Fruit fly (Drosophila melanogaster) whole organism, embryonic: ENCODE data around the gene CG32161.

Experiments used
- CG10959 ChIP-seq: fragments of 200-800 bp; sonication (Bioruptor generic); IDR thresholded peaks from 2 replicates; pipeline ENCODE4 v1.3.6; 2022; ENCODE audit warnings: missing biosample characterization, missing genetic modification characterization
- CG11456 ChIP-seq: fragments of 200-800 bp; sonication (Bioruptor generic); IDR thresholded peaks from 3 replicates; pipeline ENCODE4 v1.3.6; 2022; ENCODE audit warnings: missing biosample characterization, missing genetic modification characterization
- CG12071 ChIP-seq: fragments of 200-800 bp; sonication (Bioruptor generic); optimal IDR thresholded peaks from 3 replicates; lab custom pipeline; 2018; ENCODE audit warnings: missing biosample characterization, mild to moderate bottlenecking, missing genetic modification characterization
- CG12155 ChIP-seq: fragments of 200-800 bp; sonication (Bioruptor generic); optimal IDR thresholded peaks from 3 replicates; lab custom pipeline; 2016; ENCODE audit warnings: missing biosample characterization, missing genetic modification characterization
- CG14014 ChIP-seq: fragments of 200-800 bp; sonication (Bioruptor generic); IDR thresholded peaks from 2 replicates; pipeline ENCODE4 v1.3.6; 2022; ENCODE audit warnings: missing biosample characterization, missing genetic modification characterization
- CG14441 ChIP-seq: fragments of 200-800 bp; sonication (Bioruptor generic); IDR thresholded peaks from 2 replicates; pipeline ENCODE4 v1.3.6; 2022; ENCODE audit warnings: missing biosample characterization, missing genetic modification characterization
- CG14710 ChIP-seq: fragments of 200-800 bp; sonication (Bioruptor generic); optimal IDR thresholded peaks from 3 replicates; lab custom pipeline; 2019; ENCODE audit warnings: missing biosample characterization, mild to moderate bottlenecking, missing genetic modification characterization, moderate library complexity
- CG14965 ChIP-seq: fragments of 200-800 bp; sonication (Bioruptor generic); optimal IDR thresholded peaks from 2 replicates; lab custom pipeline; 2016; ENCODE audit warnings: missing biosample characterization, missing genetic modification characterization, borderline replicate concordance
- CG15479 ChIP-seq: fragments of 200-800 bp; sonication (Bioruptor generic); optimal IDR thresholded peaks from 3 replicates; lab custom pipeline; 2019; ENCODE audit warnings: missing biosample characterization, mild to moderate bottlenecking, missing genetic modification characterization, moderate library complexity
- CG16779 ChIP-seq: fragments of 200-800 bp; sonication (Bioruptor generic); IDR thresholded peaks from 2 replicates; pipeline ENCODE4 v1.3.6; 2022; ENCODE audit warnings: missing biosample characterization, missing genetic modification characterization
- CG16815 ChIP-seq: fragments of 200-800 bp; sonication (Bioruptor generic); optimal IDR thresholded peaks from 3 replicates; lab custom pipeline; 2017; ENCODE audit warnings: missing biosample characterization, mild to moderate bottlenecking, missing genetic modification characterization
- CG17802 ChIP-seq: fragments of 200-800 bp; sonication (Bioruptor generic); optimal IDR thresholded peaks from 2 replicates; lab custom pipeline; 2018; ENCODE audit warnings: missing biosample characterization, mild to moderate bottlenecking, missing genetic modification characterization, moderate library complexity
- CG2199 ChIP-seq: fragments of 200-800 bp; sonication (Bioruptor generic); IDR thresholded peaks from 3 replicates; pipeline ENCODE4 v1.3.6; 2022; ENCODE audit warnings: missing biosample characterization, missing genetic modification characterization
- CG2678 ChIP-seq: fragments of 200-800 bp; sonication (Bioruptor generic); optimal IDR thresholded peaks from 3 replicates; lab custom pipeline; 2019; ENCODE audit warnings: missing biosample characterization, mild to moderate bottlenecking, missing genetic modification characterization, moderate library complexity
- CG2889 ChIP-seq: fragments of 200-800 bp; sonication (Bioruptor generic); IDR thresholded peaks from 3 replicates; pipeline ENCODE4 v1.3.6; 2022; ENCODE audit warnings: missing biosample characterization, missing genetic modification characterization
- CG6654 ChIP-seq: fragments of 200-800 bp; sonication (Bioruptor generic); optimal IDR thresholded peaks from 2 replicates; lab custom pipeline; 2017; ENCODE audit warnings: missing biosample characterization, mild to moderate bottlenecking, missing genetic modification characterization
- CG7372 ChIP-seq: fragments of 200-800 bp; sonication (Bioruptor generic); IDR thresholded peaks from 2 replicates; pipeline ENCODE4 v1.3.6; 2022; ENCODE audit warnings: missing biosample characterization, missing genetic modification characterization
- CG7963 ChIP-seq: fragments of 200-800 bp; sonication (Bioruptor generic); IDR thresholded peaks from 3 replicates; pipeline ENCODE4 v1.3.6; 2022; ENCODE audit warnings: missing biosample characterization, missing genetic modification characterization; ENCODE audit not compliant: partially characterized antibody
- CG9817 ChIP-seq: fragments of 200-800 bp; sonication (Bioruptor generic); optimal IDR thresholded peaks from 2 replicates; lab custom pipeline; 2018; ENCODE audit warnings: missing biosample characterization, mild to moderate bottlenecking, missing genetic modification characterization, moderate library complexity
- CG9932 ChIP-seq: fragments of 200-800 bp; sonication (Bioruptor generic); IDR thresholded peaks from 2 replicates; pipeline ENCODE4 v1.3.6; 2022; ENCODE audit warnings: missing biosample characterization, missing genetic modification characterization
- CHES-1-like ChIP-seq: fragments of 200-800 bp; sonication (Bioruptor generic); optimal IDR thresholded peaks from 2 replicates; lab custom pipeline; 2016; ENCODE audit warnings: missing biosample characterization, missing genetic modification characterization
- Dad ChIP-seq: fragments of 200-800 bp; sonication (Bioruptor generic); optimal IDR thresholded peaks from 3 replicates; lab custom pipeline; 2016; ENCODE audit warnings: missing biosample characterization, missing genetic modification characterization
- Dfd ChIP-seq, 2 experiments: fragments of >200 bp; optimal IDR thresholded peaks; 2 replicates each; lab custom pipeline; 2017; ENCODE audit warnings: missing biosample characterization in 2 of 2, missing genetic modification characterization in 2 of 2
- Elba2 ChIP-seq: fragments of 200-800 bp; sonication (Bioruptor generic); optimal IDR thresholded peaks from 3 replicates; lab custom pipeline; 2016; ENCODE audit warnings: missing biosample characterization, missing genetic modification characterization
- Ets65A ChIP-seq: fragments of 200-800 bp; sonication (Bioruptor generic); peaks from one replicate; lab custom pipeline; 2016; ENCODE audit warnings: missing biosample characterization, missing genetic modification characterization
- Gug ChIP-seq: fragments of 200-800 bp; sonication (Bioruptor generic); IDR thresholded peaks from 4 replicates; pipeline ENCODE4 v1.3.6; 2022; ENCODE audit warnings: missing biosample characterization, missing genetic modification characterization
- HHEX ChIP-seq: fragments of 200-800 bp; sonication (Bioruptor generic); optimal IDR thresholded peaks from 3 replicates; lab custom pipeline; 2017; ENCODE audit warnings: missing biosample characterization, mild to moderate bottlenecking, missing genetic modification characterization, missing genetic modification reagents
- Mes4 ChIP-seq: fragments of 200-800 bp; sonication (Bioruptor generic); optimal IDR thresholded peaks from 2 replicates; lab custom pipeline; 2016; ENCODE audit warnings: missing biosample characterization, missing genetic modification characterization
- NK7.1 ChIP-seq: fragments of 200-800 bp; sonication (Bioruptor generic); optimal IDR thresholded peaks from 3 replicates; lab custom pipeline; 2016; ENCODE audit warnings: missing biosample characterization, missing genetic modification characterization
- Poxn ChIP-seq: fragments of 200-800 bp; sonication (Bioruptor generic); IDR thresholded peaks from 2 replicates; pipeline ENCODE4 v1.3.6; 2022; ENCODE audit warnings: missing biosample characterization, missing genetic modification characterization
- Spps ChIP-seq: fragments of 200-800 bp; sonication (Bioruptor generic); optimal IDR thresholded peaks from 2 replicates; lab custom pipeline; 2018; ENCODE audit warnings: missing biosample characterization, mild to moderate bottlenecking, missing genetic modification characterization
- Xbp1 ChIP-seq: fragments of 200-800 bp; sonication (Bioruptor generic); optimal IDR thresholded peaks from 3 replicates; lab custom pipeline; 2016; ENCODE audit warnings: missing biosample characterization, mild to moderate bottlenecking, missing genetic modification characterization
- Xrp1 ChIP-seq: fragments of 200-800 bp; sonication (Bioruptor generic); IDR thresholded peaks from 2 replicates; pipeline ENCODE4 v1.3.6; 2022; ENCODE audit warnings: missing biosample characterization, missing genetic modification characterization
- ase ChIP-seq: fragments of 200-800 bp; sonication (Bioruptor generic); IDR thresholded peaks from 3 replicates; pipeline ENCODE4 v1.3.6; 2022; ENCODE audit warnings: missing biosample characterization, missing genetic modification characterization
- bab2 ChIP-seq: fragments of 200-800 bp; sonication (Bioruptor generic); optimal IDR thresholded peaks from 2 replicates; lab custom pipeline; 2016; ENCODE audit warnings: missing biosample characterization, missing genetic modification characterization
- caup ChIP-seq: fragments of 200-800 bp; sonication (Bioruptor generic); optimal IDR thresholded peaks from 3 replicates; lab custom pipeline; 2017; ENCODE audit warnings: missing biosample characterization, mild to moderate bottlenecking, missing genetic modification characterization, moderate library complexity; ENCODE audit not compliant: severe bottlenecking
- dan ChIP-seq: fragments of 200-800 bp; sonication (Bioruptor generic); IDR thresholded peaks from 2 replicates; pipeline ENCODE4 v1.3.6; 2022; ENCODE audit warnings: missing biosample characterization, missing genetic modification characterization
- dimm ChIP-seq: fragments of 200-800 bp; sonication (Bioruptor generic); IDR thresholded peaks from 2 replicates; pipeline ENCODE4 v1.3.6; 2022; ENCODE audit warnings: missing biosample characterization, missing genetic modification characterization
- fru ChIP-seq: fragments of >200 bp; optimal IDR thresholded peaks from 2 replicates; lab custom pipeline; 2017
- fu2 ChIP-seq: fragments of 200-800 bp; sonication (Bioruptor generic); optimal IDR thresholded peaks from 2 replicates; lab custom pipeline; 2016; ENCODE audit warnings: missing biosample characterization, missing genetic modification characterization
- insv ChIP-seq, 2 experiments: fragments of 200-800 bp; sonication (Bioruptor generic); optimal IDR thresholded peaks; 3 replicates each; lab custom pipeline; 2016 to 2018; ENCODE audit warnings: missing biosample characterization in 2 of 2, missing genetic modification characterization in 2 of 2
- kni ChIP-seq: fragments of 200-800 bp; sonication (Bioruptor generic); optimal IDR thresholded peaks from 3 replicates; lab custom pipeline; 2017; ENCODE audit warnings: mild to moderate bottlenecking, missing biosample characterization, missing genetic modification reagents, missing genetic modification characterization
- peb ChIP-seq: fragments of 200-800 bp; sonication (Bioruptor generic); IDR thresholded peaks from 2 replicates; pipeline ENCODE4 v1.3.6; 2022; ENCODE audit warnings: missing biosample characterization, missing genetic modification characterization
- pnt ChIP-seq: fragments of 200-800 bp; sonication (Bioruptor generic); optimal IDR thresholded peaks from 3 replicates; lab custom pipeline; 2016; ENCODE audit warnings: missing biosample characterization, missing genetic modification characterization
- run ChIP-seq: fragments of 200-800 bp; sonication (Bioruptor generic); optimal IDR thresholded peaks from 3 replicates; lab custom pipeline; 2018; ENCODE audit warnings: missing biosample characterization, mild to moderate bottlenecking, missing genetic modification characterization
- sens-2 ChIP-seq: fragments of 200-800 bp; sonication (Bioruptor generic); IDR thresholded peaks from 2 replicates; pipeline ENCODE4 v1.3.6; 2022; ENCODE audit warnings: missing biosample characterization, missing genetic modification characterization
- sob ChIP-seq: fragments of 200-800 bp; sonication (Bioruptor generic); IDR thresholded peaks from 2 replicates; pipeline ENCODE4 v1.3.6; 2022; ENCODE audit warnings: missing biosample characterization, missing genetic modification characterization
- tgo ChIP-seq: fragments of 200-800 bp; sonication (Bioruptor generic); IDR thresholded peaks from 3 replicates; pipeline ENCODE4 v1.3.6; 2022; ENCODE audit warnings: missing biosample characterization, missing genetic modification characterization
- tx ChIP-seq: fragments of 200-800 bp; sonication (Bioruptor generic); optimal IDR thresholded peaks from 2 replicates; lab custom pipeline; 2016; ENCODE audit warnings: missing biosample characterization, missing genetic modification characterization
- vfl ChIP-seq: fragments of 200-800 bp; sonication (Bioruptor generic); optimal IDR thresholded peaks from 2 replicates; lab custom pipeline; 2016; ENCODE audit warnings: missing biosample characterization, missing genetic modification characterization
- zf30C ChIP-seq: fragments of 200-800 bp; sonication (Bioruptor generic); optimal IDR thresholded peaks from 3 replicates; lab custom pipeline; 2018; ENCODE audit warnings: missing biosample characterization, mild to moderate bottlenecking, missing genetic modification characterization

Gene CG32161

DNA sequence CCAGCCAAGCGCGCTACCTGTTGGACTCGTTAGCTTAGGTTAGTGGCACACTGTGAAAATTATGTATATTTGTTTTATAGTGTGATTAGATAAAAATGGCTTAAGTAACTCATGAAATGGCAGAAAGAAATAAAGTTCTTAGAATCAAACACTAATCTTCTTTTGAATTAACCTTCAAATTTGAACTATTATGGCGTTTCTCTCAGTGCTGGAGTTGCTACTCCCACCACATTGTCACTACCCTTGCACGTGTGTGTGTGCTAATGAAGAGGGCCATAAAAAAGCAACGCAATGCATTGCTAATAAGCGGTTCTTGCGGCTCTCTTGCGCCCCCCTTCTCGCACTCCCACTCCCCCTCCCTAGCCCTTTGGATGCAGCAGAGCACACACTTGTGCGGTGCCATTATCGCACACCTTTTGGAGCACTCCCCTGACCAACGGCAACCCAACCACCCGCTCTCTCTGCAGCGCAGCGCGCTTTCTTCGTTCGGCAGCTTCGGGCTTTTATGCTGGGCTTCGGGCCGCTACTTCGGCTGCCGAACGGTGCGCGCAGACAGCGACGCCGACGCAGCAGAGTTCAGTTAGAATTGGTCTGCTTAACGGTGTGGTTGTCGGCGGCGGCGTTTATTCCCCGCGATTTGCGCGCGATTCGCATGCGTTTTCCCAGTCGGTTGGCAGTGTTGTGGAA is 44.8 kb downstream of the CG32161 start (continued):
- peak; percentile 78 for TF ChIP-seq CG9817 (tag; lab: Kevin White, UChicago)
- TF ChIP-seq CG14014 (GFP tag; lab: Robert Waterston, UW) = peak; percentile 85
- TF ChIP-seq fu2 (GFP tag; lab: Kevin White, UChicago) = peak; percentile 57
- peak; percentile 91 for TF ChIP-seq bab2 (GFP tag; lab: Kevin White, UChicago)
- no peak for TF ChIP-seq CG7963 (GFP tag; lab: Robert Waterston, UW)
- TF ChIP-seq caup (GFP tag; lab: Kevin White, UChicago) = peak; percentile 72
- peak; percentile 92 for TF ChIP-seq sob
- TF ChIP-seq CG2889 (GFP tag; lab: Robert Waterston, UW) = peak; percentile 83
- peak; percentile 67 for TF ChIP-seq NK7.1
- TF ChIP-seq HHEX (GFP tag; lab: Kevin White, UChicago) = peak; percentile 84
- peak; percentile 62 for TF ChIP-seq CG9932 (GFP tag; lab: Robert Waterston, UW)
- peak; percentile 85 for TF ChIP-seq CG7372 (GFP tag; lab: Robert Waterston, UW)
- TF ChIP-seq tgo (GFP tag; lab: Robert Waterston, UW) = peak; percentile 90
- no peak for TF ChIP-seq fru (lab: Kevin White, UChicago)
- TF ChIP-seq Ets65A (GFP tag; lab: Kevin White, UChicago) = peak; percentile 96
- TF ChIP-seq Gug (GFP tag; lab: Robert Waterston, UW) = peak; percentile 78
- TF ChIP-seq CG17802 (tag; lab: Kevin White, UChicago) = peak; percentile 82
- TF ChIP-seq Poxn (GFP tag; lab: Robert Waterston, UW) = 0 out of 2 replicates have a peak, but pooled peaks have one; percentile 17
- TF ChIP-seq kni (GFP tag; lab: Kevin White, UChicago) = peak; percentile 98
- peak; percentile 93 for TF ChIP-seq Xbp1 (GFP tag; lab: Kevin White, UChicago)
- peak; percentile 89 for TF ChIP-seq CG14710
- peak; percentile 90 for TF ChIP-seq CG2678
- TF ChIP-seq CG12071 (GFP tag; lab: Kevin White, UChicago) = peak; percentile 78
- peak; percentile 80 for TF ChIP-seq CHES-1-like (GFP tag; lab: Kevin White, UChicago)
- TF ChIP-seq Mes4 (GFP tag; lab: Kevin White, UChicago) = peak; percentile 89
- TF ChIP-seq pnt = peak; percentile 92
- peak; percentile 36 for TF ChIP-seq Elba2
- peak; percentile 95 for TF ChIP-seq Xrp1 (GFP tag; lab: Robert Waterston, UW)
- peak; percentile 90 for TF ChIP-seq CG14441 (GFP tag; lab: Robert Waterston, UW)
- peak; percentile 82 for TF ChIP-seq run (tag; lab: Kevin White, UChicago)
- peak; percentile 90 for TF ChIP-seq peb
- peak; percentile 81 for TF ChIP-seq CG6654 (GFP tag; lab: Kevin White, UChicago)
- TF ChIP-seq vfl = peak; percentile 37
- no peak for TF ChIP-seq insv (GFP tag; optimal IDR thresholded peaks at IDR 0.05; lab: Kevin White, UChicago)
- TF ChIP-seq CG10959 (GFP tag; lab: Robert Waterston, UW) = peak; percentile 89
- peak; percentile 85 for TF ChIP-seq Dad
- TF ChIP-seq CG16779 (GFP tag; lab: Robert Waterston, UW) = peak; percentile 73
- peak; percentile 76 for TF ChIP-seq CG12155
- peak; percentile 68 for TF ChIP-seq zf30C (GFP tag; lab: Kevin White, UChicago)
- peak; percentile 50 for TF ChIP-seq CG15479
- TF ChIP-seq Dfd (GFP tag; optimal IDR thresholded peaks at IDR 0.05; lab: Kevin White, UChicago) = no peak
- TF ChIP-seq Spps = peak; percentile 88
- peak; percentile 70 for TF ChIP-seq CG16815 (GFP tag; lab: Kevin White, UChicago)
- TF ChIP-seq dan (GFP tag; lab: Robert Waterston, UW) = peak; percentile 52; the same call in 1 of the 2 replicates
- TF ChIP-seq CG14965 (GFP tag; lab: Kevin White, UChicago) = peak; percentile 28
- peak; percentile 96 for TF ChIP-seq sens-2 (GFP tag; lab: Robert Waterston, UW)
- peak; percentile 82 for TF ChIP-seq CG11456 (GFP tag; lab: Robert Waterston, UW)
- peak; percentile 81 for TF ChIP-seq tx
- peak; percentile 88 for TF ChIP-seq dimm
- peak; percentile 87; the same call in 2 of the 3 replicates for TF ChIP-seq CG2199
- TF ChIP-seq ase (GFP tag; lab: Robert Waterston, UW) = peak; percentile 92
